Worm (Caenorhabditis elegans) whole organism, L4 larva: ENCODE results near the gene lin-48.

Experiments
- D1046.2 ChIP-seq: fragments of 200-800 bp; sonication (Bioruptor generic); IDR thresholded peaks from 2 replicates; pipeline ENCODE4 v1.3.6; 2022; ENCODE audit warnings: missing genetic modification characterization, missing compliant biosample characterization
- Y105C5A.15 ChIP-seq: fragments of 200-800 bp; sonication (Bioruptor generic); IDR thresholded peaks from 2 replicates; pipeline ENCODE4 v1.3.6; 2022; ENCODE audit warnings: missing genetic modification characterization, missing compliant biosample characterization
- Y48G9A.11 ChIP-seq: fragments of 200-800 bp; sonication (Bioruptor generic); IDR thresholded peaks from 2 replicates; pipeline ENCODE4 v1.3.6; 2022; ENCODE audit warnings: missing genetic modification reagents, missing genetic modification characterization, missing compliant biosample characterization
- Y5F2A.4 ChIP-seq: fragments of 200-800 bp; sonication (Bioruptor generic); optimal IDR thresholded peaks from 2 replicates; lab custom pipeline; 2018; ENCODE audit warnings: mild to moderate bottlenecking, missing genetic modification characterization, missing compliant biosample characterization
- Y75B8A.6 ChIP-seq: fragments of 200-800 bp; sonication (Bioruptor generic); IDR thresholded peaks from 2 replicates; pipeline ENCODE4 v1.3.6; 2022; ENCODE audit warnings: missing genetic modification reagents, missing genetic modification characterization, missing compliant biosample characterization
- ZK337.2 ChIP-seq: fragments of 200-800 bp; sonication (Bioruptor generic); IDR thresholded peaks from 2 replicates; pipeline ENCODE4 v1.3.6; 2022; ENCODE audit warnings: missing genetic modification reagents, missing genetic modification characterization, missing compliant biosample characterization
- ama-1 ChIP-seq: fragments of 150-350 bp; optimal IDR thresholded peaks from 2 replicates; lab custom pipeline; 2014; ENCODE audit warnings: inconsistent platforms, mixed read lengths
- arid-1 ChIP-seq: fragments of 200-800 bp; sonication (Bioruptor generic); conservative IDR thresholded peaks from 2 replicates; pipeline ENCODE4 v1.3.6; 2022; ENCODE audit warnings: missing genetic modification reagents, missing genetic modification characterization, missing compliant biosample characterization
- ceh-28 ChIP-seq: fragments of 150-350 bp; optimal IDR thresholded peaks from 2 replicates; lab custom pipeline; 2014; ENCODE audit warnings: missing biosample characterization, missing genetic modification reagents, missing genetic modification characterization
- ceh-32 ChIP-seq: sonication (generic microtip); optimal IDR thresholded peaks from 2 replicates; lab custom pipeline; 2016; ENCODE audit warnings: mild to moderate bottlenecking, missing genetic modification characterization, missing compliant biosample characterization; ENCODE audit not compliant: poor library complexity
- daf-12 ChIP-seq: fragments of 150-350 bp; optimal IDR thresholded peaks from 2 replicates; lab custom pipeline; 2014; ENCODE audit warnings: missing biosample characterization, missing genetic modification reagents, missing genetic modification characterization
- daf-8 ChIP-seq: fragments of 200-800 bp; sonication (Bioruptor generic); IDR thresholded peaks from 2 replicates; pipeline ENCODE4 v1.3.6; 2022; ENCODE audit warnings: missing genetic modification characterization, missing compliant biosample characterization
- dmd-9 ChIP-seq: fragments of 200-800 bp; sonication (Bioruptor generic); IDR thresholded peaks from 2 replicates; pipeline ENCODE4 v1.3.6; 2022; ENCODE audit warnings: missing genetic modification reagents, missing genetic modification characterization, missing compliant biosample characterization
- dve-1 ChIP-seq: sonication (generic microtip); optimal IDR thresholded peaks from 2 replicates; lab custom pipeline; 2017; ENCODE audit warnings: antibody characterized with exemption, mild to moderate bottlenecking, missing genetic modification characterization, missing compliant biosample characterization; ENCODE audit not compliant: insufficient read depth
- fkh-10 ChIP-seq: fragments of 150-350 bp; optimal IDR thresholded peaks from 2 replicates; lab custom pipeline; 2014; ENCODE audit warnings: missing biosample characterization, missing genetic modification reagents, missing genetic modification characterization
- fos-1 ChIP-seq: fragments of 150-350 bp; optimal IDR thresholded peaks from 2 replicates; lab custom pipeline; 2014; ENCODE audit warnings: missing biosample characterization, missing genetic modification characterization
- gei-8 ChIP-seq: fragments of 200-800 bp; sonication (Bioruptor generic); optimal IDR thresholded peaks from 2 replicates; lab custom pipeline; 2018; ENCODE audit warnings: mild to moderate bottlenecking, missing genetic modification characterization, missing compliant biosample characterization
- hif-1 ChIP-seq, 2 experiments: sonication (generic microtip); optimal IDR thresholded peaks; 2 replicates each; lab custom pipeline; 2016 to 2017; ENCODE audit warnings: missing compliant biosample characterization in 2 of 2, missing genetic modification characterization in 2 of 2, missing genetic modification reagents in 2 of 2, missing genotype in 2 of 2, mild to moderate bottlenecking in 1 of 2
- hlh-11 ChIP-seq: fragments of 200-800 bp; sonication (Bioruptor generic); optimal IDR thresholded peaks from 2 replicates; lab custom pipeline; 2018; ENCODE audit warnings: mild to moderate bottlenecking, missing genetic modification characterization, missing compliant biosample characterization
- hlh-30 ChIP-seq: sonication (generic microtip); optimal IDR thresholded peaks from 2 replicates; lab custom pipeline; 2017; ENCODE audit warnings: antibody characterized with exemption, mild to moderate bottlenecking, missing genetic modification characterization, missing compliant biosample characterization; ENCODE audit not compliant: insufficient read depth
- jun-1 ChIP-seq: fragments of 150-350 bp; optimal IDR thresholded peaks from 2 replicates; lab custom pipeline; 2014; ENCODE audit warnings: missing biosample characterization, missing genetic modification reagents, missing genetic modification characterization
- lim-7 ChIP-seq: fragments of 200-800 bp; sonication (Bioruptor generic); IDR thresholded peaks from 2 replicates; pipeline ENCODE4 v1.3.6; 2022; ENCODE audit warnings: missing genetic modification characterization, missing compliant biosample characterization
- lin-13 ChIP-seq: fragments of 150-350 bp; optimal IDR thresholded peaks from 2 replicates; lab custom pipeline; 2014; ENCODE audit warnings: missing biosample characterization, missing genetic modification reagents, missing genetic modification characterization
- lin-39 ChIP-seq: fragments of 150-350 bp; optimal IDR thresholded peaks from 2 replicates; lab custom pipeline; 2014; ENCODE audit warnings: missing biosample characterization, missing genetic modification reagents, missing genetic modification characterization
- lsy-2 ChIP-seq, 2 experiments: fragments of 150-350 bp in 1 of 2; sonication (generic microtip) in 1 of 2; optimal IDR thresholded peaks; 2 replicates each; lab custom pipeline; 2014 to 2017; ENCODE audit warnings: missing biosample characterization in 2 of 2, missing genetic modification characterization in 2 of 2
- mdl-1 ChIP-seq, 2 experiments: fragments of 150-350 bp in 1 of 2; sonication (generic microtip) in 1 of 2; optimal IDR thresholded peaks; 2 replicates each; lab custom pipeline; 2014 to 2017; ENCODE audit warnings: missing biosample characterization in 2 of 2, missing genetic modification characterization in 2 of 2
- mdt-29 ChIP-seq: fragments of 200-800 bp; sonication (Bioruptor generic); IDR thresholded peaks from 2 replicates; pipeline ENCODE4 v1.3.6; 2022; ENCODE audit warnings: missing genetic modification reagents, missing genetic modification characterization, missing compliant biosample characterization
- mxl-2 ChIP-seq: fragments of 200-800 bp; sonication (Bioruptor generic); conservative IDR thresholded peaks from 2 replicates; pipeline ENCODE4 v1.3.6; 2022; ENCODE audit warnings: missing genetic modification reagents, missing genetic modification characterization, missing compliant biosample characterization
- mxl-3 ChIP-seq: fragments of 200-800 bp; sonication (Bioruptor generic); optimal IDR thresholded peaks from 2 replicates; lab custom pipeline; 2018; ENCODE audit warnings: mild to moderate bottlenecking, missing genetic modification characterization, missing compliant biosample characterization
- nhr-10 ChIP-seq: fragments of 150-350 bp; optimal IDR thresholded peaks from 2 replicates; lab custom pipeline; 2014; ENCODE audit warnings: missing biosample characterization, missing genetic modification characterization
- nhr-11 ChIP-seq: fragments of 150-350 bp; optimal IDR thresholded peaks from 2 replicates; lab custom pipeline; 2014; ENCODE audit warnings: missing biosample characterization, missing genetic modification characterization
- nhr-111 ChIP-seq: fragments of 200-800 bp; sonication (Bioruptor generic); optimal IDR thresholded peaks from 2 replicates; lab custom pipeline; 2018; ENCODE audit warnings: mild to moderate bottlenecking, missing genetic modification characterization, missing compliant biosample characterization
- nhr-25 ChIP-seq: sonication (generic microtip); optimal IDR thresholded peaks from 2 replicates; lab custom pipeline; 2017; ENCODE audit warnings: missing genetic modification characterization, mild to moderate bottlenecking, missing compliant biosample characterization, antibody characterized with exemption, moderate library complexity, borderline replicate concordance; ENCODE audit not compliant: insufficient read depth
- nhr-28 ChIP-seq: fragments of 150-350 bp; optimal IDR thresholded peaks from 2 replicates; lab custom pipeline; 2014; ENCODE audit warnings: missing biosample characterization, missing genetic modification characterization
- nhr-41 ChIP-seq: fragments of 200-800 bp; sonication (Bioruptor generic); IDR thresholded peaks from 2 replicates; pipeline ENCODE4 v1.3.6; 2022; ENCODE audit warnings: missing genetic modification reagents, missing genetic modification characterization, missing compliant biosample characterization
- nhr-42 ChIP-seq: fragments of 200-800 bp; sonication (Bioruptor generic); IDR thresholded peaks from 2 replicates; pipeline ENCODE4 v1.3.6; 2022; ENCODE audit warnings: missing genetic modification characterization, missing compliant biosample characterization
- nhr-6 ChIP-seq: fragments of 150-350 bp; optimal IDR thresholded peaks from 2 replicates; lab custom pipeline; 2014; ENCODE audit warnings: missing biosample characterization, missing genetic modification characterization
- pqm-1 ChIP-seq: sonication (generic microtip); optimal IDR thresholded peaks from 2 replicates; lab custom pipeline; 2017; ENCODE audit warnings: missing biosample characterization, missing genetic modification characterization
- saeg-2 ChIP-seq: fragments of 200-800 bp; sonication (Bioruptor generic); IDR thresholded peaks from 2 replicates; pipeline ENCODE4 v1.3.6; 2022; ENCODE audit warnings: missing genetic modification reagents, missing genetic modification characterization, missing compliant biosample characterization
- sdz-12 ChIP-seq: fragments of 200-800 bp; sonication (Bioruptor generic); optimal IDR thresholded peaks from 2 replicates; lab custom pipeline; 2018; ENCODE audit warnings: mild to moderate bottlenecking, missing genetic modification characterization, missing compliant biosample characterization
- snpc-4 ChIP-seq: fragments of 150-350 bp; optimal IDR thresholded peaks from 2 replicates; lab custom pipeline; 2014; ENCODE audit warnings: missing biosample characterization, missing genetic modification characterization
- spr-1 ChIP-seq: sonication (generic microtip); optimal IDR thresholded peaks from 2 replicates; lab custom pipeline; 2016; ENCODE audit warnings: mild to moderate bottlenecking, missing genetic modification characterization, missing compliant biosample characterization
- unc-130 ChIP-seq: sonication (generic microtip); optimal IDR thresholded peaks from 2 replicates; lab custom pipeline; 2016; ENCODE audit warnings: missing genetic modification reagents, missing genetic modification characterization, missing compliant biosample characterization
- unc-62 ChIP-seq, 3 experiments: fragments of 150-350 bp in 1 of 3; sonication (generic microtip); optimal IDR thresholded peaks in 2 of 3; peaks in 1 of 3; 1 replicate in 1 of 3; 2 replicates in 2 of 3; lab custom pipeline; 2014 to 2017; ENCODE audit warnings: missing biosample characterization in 3 of 3, missing genetic modification characterization in 3 of 3, missing genetic modification reagents in 3 of 3, missing genotype in 1 of 3
- vab-7 ChIP-seq: fragments of 200-800 bp; sonication (Bioruptor generic); IDR thresholded peaks from 2 replicates; pipeline ENCODE4 v1.3.6; 2022; ENCODE audit warnings: missing genetic modification reagents, missing genetic modification characterization, missing compliant biosample characterization
- zip-2 ChIP-seq: fragments of 150-350 bp; optimal IDR thresholded peaks from 2 replicates; lab custom pipeline; 2014; ENCODE audit warnings: missing biosample characterization, missing genetic modification characterization
- ztf-7 ChIP-seq: fragments of 150-350 bp; optimal IDR thresholded peaks from 2 replicates; lab custom pipeline; 2014; ENCODE audit warnings: missing biosample characterization, missing genetic modification characterization

Gene lin-48

ce11 chrIII:3773173-3773572 is 27.9 kb downstream of the lin-48 start, which contains the start of gene lec-4 (continued):
- TF ChIP-seq hlh-30 (peak; percentile 26), nhr-111 (GFP tag; lab: Kevin White, UChicago) (no peak), hlh-11 (tag; lab: Kevin White, UChicago) (no peak), ceh-28 (tag; lab: Kevin White, UChicago) (no peak), Y105C5A.15 (GFP tag; lab: Robert Waterston, UW) (no peak), pqm-1 (tag; lab: Kevin White, UChicago) (no peak), lim-7 (no peak), nhr-11 (tag; lab: Kevin White, UChicago) (peak; percentile 69), vab-7 (GFP tag; lab: Robert Waterston, UW) (no peak), gei-8 (GFP tag; lab: Kevin White, UChicago) (no peak), nhr-25 (tag; lab: Kevin White, UChicago) (peak; percentile 36), mdl-1 (tag; optimal IDR thresholded peaks at IDR 0.05; lab: Kevin White, UChicago) (peak in 1 of 2 experiments; percentile 61), ztf-7 (tag; lab: Kevin White, UChicago) (no peak), ceh-32 (no peak), jun-1 (tag; lab: Kevin White, UChicago) (no peak), lsy-2 (tag; optimal IDR thresholded peaks at IDR 0.05; lab: Kevin White, UChicago) (peak; percentile 24 to 53)

DNA sequence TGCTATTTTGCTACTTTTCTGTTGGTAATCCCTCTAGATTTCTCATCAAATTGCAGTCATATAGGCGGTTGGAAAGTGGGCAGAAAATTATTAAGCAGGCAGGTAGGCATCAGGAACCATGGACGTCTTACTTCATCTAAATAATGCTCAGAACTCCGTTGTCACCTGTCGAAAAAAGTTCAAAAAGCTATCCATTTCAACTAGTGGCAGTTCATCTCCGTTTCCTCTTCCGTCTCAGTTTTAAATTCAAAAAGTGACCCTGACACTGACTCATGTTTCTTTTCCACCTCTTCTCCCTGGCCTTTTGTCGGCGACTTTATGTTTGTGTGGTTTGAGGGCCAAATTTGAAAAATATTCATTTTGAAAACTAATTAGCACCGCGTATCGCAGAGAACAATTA is 29.3 kb downstream of the lin-48 start:
- no peak for TF ChIP-seq mxl-2 (GFP tag; lab: Robert Waterston, UW)
- TF ChIP-seq Y5F2A.4, result no peak
- TF ChIP-seq unc-62 (GFP tag; optimal IDR thresholded peaks at IDR 0.05 in 1 of 2; lab: Kevin White, UChicago), result peak in 1 of 2 experiments; percentile 98
- TF ChIP-seq unc-62 (tag; optimal IDR thresholded peaks at IDR 0.05; lab: Kevin White, UChicago), result no peak

- TF ChIP-seq Y48G9A.11 (GFP tag; lab: Robert Waterston, UW), result no peak
- TF ChIP-seq nhr-10, result no peak
- no peak for TF ChIP-seq gei-8 (GFP tag; lab: Kevin White, UChicago)
- no peak for TF ChIP-seq daf-12
- TF ChIP-seq nhr-11 (tag; lab: Kevin White, UChicago), result peak; percentile 68
- no peak for TF ChIP-seq fkh-10
- no peak for TF ChIP-seq D1046.2
- peak; percentile 42 for TF ChIP-seq mxl-3 (GFP tag; lab: Kevin White, UChicago)
- no peak for TF ChIP-seq saeg-2 (GFP tag; lab: Robert Waterston, UW)
- TF ChIP-seq daf-8 (GFP tag; lab: Robert Waterston, UW), result no peak
- no peak for TF ChIP-seq vab-7 (GFP tag; lab: Robert Waterston, UW)
- TF ChIP-seq nhr-41, result no peak
- TF ChIP-seq Y75B8A.6 (GFP tag; lab: Robert Waterston, UW), result no peak
- no peak for TF ChIP-seq mdt-29 (GFP tag; lab: Robert Waterston, UW)
- no peak for TF ChIP-seq lsy-2 (tag; optimal IDR thresholded peaks at IDR 0.05; lab: Kevin White, UChicago)
- TF ChIP-seq lin-13, result no peak
- TF ChIP-seq snpc-4 (tag; lab: Kevin White, UChicago), result no peak
- TF ChIP-seq ZK337.2, result no peak
- no peak for TF ChIP-seq zip-2
- TF ChIP-seq hlh-30, result peak; percentile 50
- peak in 1 of 2 experiments; percentile 62 for TF ChIP-seq unc-62 (GFP tag; optimal IDR thresholded peaks at IDR 0.05 in 1 of 2; lab: Kevin White, UChicago)
- TF ChIP-seq unc-62 (tag; optimal IDR thresholded peaks at IDR 0.05; lab: Kevin White, UChicago), result no peak
- no peak for TF ChIP-seq dmd-9 (GFP tag; lab: Robert Waterston, UW)
- TF ChIP-seq nhr-42, result no peak
- no peak for TF ChIP-seq fos-1 (tag; lab: Kevin White, UChicago)
- no peak for TF ChIP-seq nhr-6 (tag; lab: Kevin White, UChicago)
- TF ChIP-seq spr-1 (tag; lab: Kevin White, UChicago), result no peak
- no peak for TF ChIP-seq arid-1 (GFP tag; lab: Robert Waterston, UW)
- TF ChIP-seq dve-1 (tag; lab: Kevin White, UChicago), result no peak
- TF ChIP-seq hif-1 (tag; optimal IDR thresholded peaks at IDR 0.05; lab: Kevin White, UChicago), result no peak
- TF ChIP-seq nhr-28 (tag; lab: Kevin White, UChicago), result peak; percentile 21
- TF ChIP-seq sdz-12 (GFP tag; lab: Kevin White, UChicago), result no peak
- no peak for TF ChIP-seq unc-130 (GFP tag; lab: Kevin White, UChicago)
- TF ChIP-seq lin-39 (tag; lab: Kevin White, UChicago), result no peak
- TF ChIP-seq ama-1 (lab: Kevin White, UChicago), result no peak
Observed at ce11 chrIII:3781827-3782226, 36.6 kb downstream of the lin-48 start.
